Worm (Caenorhabditis elegans) whole organism, L3 larva: ENCODE data around the gene syx-2.

Experiments
- fos-1 ChIP-seq: fragments of 150-350 bp; optimal IDR thresholded peaks from 2 replicates; lab custom pipeline; 2014; ENCODE audit warnings: missing biosample characterization, missing genetic modification characterization
- lin-39 ChIP-seq: fragments of 150-350 bp; optimal IDR thresholded peaks from 2 replicates; lab custom pipeline; 2018; ENCODE audit warnings: missing biosample characterization, missing genetic modification reagents, missing genetic modification characterization
- lsy-12 ChIP-seq: sonication (generic microtip); optimal IDR thresholded peaks from 2 replicates; lab custom pipeline; 2016; ENCODE audit warnings: mild to moderate bottlenecking, missing genetic modification characterization, missing compliant biosample characterization
- unc-39 ChIP-seq: sonication (generic microtip); optimal IDR thresholded peaks from 4 replicates; lab custom pipeline; 2017; ENCODE audit warnings: missing biosample characterization, missing genetic modification characterization
- unc-62 ChIP-seq: fragments of 150-350 bp; sonication (generic microtip); optimal IDR thresholded peaks from 4 replicates; lab custom pipeline; 2014; ENCODE audit warnings: missing biosample characterization, missing genetic modification reagents, missing genetic modification characterization
- ztf-11 ChIP-seq: fragments of 150-350 bp; optimal IDR thresholded peaks from 2 replicates; lab custom pipeline; 2014; ENCODE audit warnings: missing biosample characterization, missing genetic modification characterization

- no peak for TF ChIP-seq fos-1 (tag; lab: Kevin White, UChicago)
- no peak for TF ChIP-seq unc-62
- TF ChIP-seq ztf-11 = no peak
- no peak for TF ChIP-seq lsy-12
- TF ChIP-seq lin-39 (tag; lab: Kevin White, UChicago) = peak; percentile 80
- no peak for TF ChIP-seq unc-39
These were observed 13.8 kb downstream of the syx-2 start for ce11 chrX:13973769-13974168.
